Worm (Caenorhabditis elegans) whole organism, L4 larva: Measurements from ENCODE around the gene R07E5.17.

Source experiments
- D1046.2 ChIP-seq: fragments of 200-800 bp; sonication (Bioruptor generic); IDR thresholded peaks from 2 replicates; pipeline ENCODE4 v1.3.6; 2022; ENCODE audit warnings: missing genetic modification characterization, missing compliant biosample characterization
- F37D6.2 ChIP-seq: sonication (generic microtip); optimal IDR thresholded peaks from 2 replicates; lab custom pipeline; 2016; ENCODE audit warnings: mild to moderate bottlenecking, missing genetic modification characterization, missing compliant biosample characterization
- F44E2.7 ChIP-seq: fragments of 200-800 bp; sonication (Bioruptor generic); IDR thresholded peaks from 2 replicates; pipeline ENCODE4 v2.1.2; 2022; ENCODE audit warnings: missing genetic modification characterization, missing compliant biosample characterization
- T26A8.4 ChIP-seq: fragments of 200-800 bp; sonication (Bioruptor generic); IDR thresholded peaks from 2 replicates; pipeline ENCODE4 v1.3.6; 2022; ENCODE audit warnings: missing genetic modification characterization, missing compliant biosample characterization
- Y48G9A.11 ChIP-seq: fragments of 200-800 bp; sonication (Bioruptor generic); IDR thresholded peaks from 2 replicates; pipeline ENCODE4 v1.3.6; 2022; ENCODE audit warnings: missing genetic modification reagents, missing genetic modification characterization, missing compliant biosample characterization
- Y5F2A.4 ChIP-seq: fragments of 200-800 bp; sonication (Bioruptor generic); optimal IDR thresholded peaks from 2 replicates; lab custom pipeline; 2018; ENCODE audit warnings: mild to moderate bottlenecking, missing genetic modification characterization, missing compliant biosample characterization
- aha-1 ChIP-seq: fragments of 150-350 bp; peaks from one replicate; lab custom pipeline; 2014; ENCODE audit warnings: missing biosample characterization, missing genetic modification characterization
- ceh-28 ChIP-seq: fragments of 150-350 bp; optimal IDR thresholded peaks from 2 replicates; lab custom pipeline; 2014; ENCODE audit warnings: missing biosample characterization, missing genetic modification reagents, missing genetic modification characterization
- ceh-32 ChIP-seq: sonication (generic microtip); optimal IDR thresholded peaks from 2 replicates; lab custom pipeline; 2016; ENCODE audit warnings: mild to moderate bottlenecking, missing genetic modification characterization, missing compliant biosample characterization; ENCODE audit not compliant: poor library complexity
- ceh-44 ChIP-seq: fragments of 200-800 bp; sonication (Bioruptor generic); IDR thresholded peaks from 2 replicates; pipeline ENCODE4 v1.3.6; 2022; ENCODE audit warnings: missing genetic modification reagents, missing genetic modification characterization, missing compliant biosample characterization
- ctbp-1 ChIP-seq: fragments of 200-800 bp; sonication (Bioruptor generic); IDR thresholded peaks from 2 replicates; pipeline ENCODE4 v1.3.6; 2022; ENCODE audit warnings: missing genetic modification reagents, missing genetic modification characterization, missing compliant biosample characterization
- daf-16 ChIP-seq, 3 experiments: sonication (generic microtip); optimal IDR thresholded peaks; 2 replicates each; lab custom pipeline; 2016 to 2017; ENCODE audit warnings: missing genetic modification characterization in 3 of 3, missing genetic modification reagents in 3 of 3, mild to moderate bottlenecking in 2 of 3, missing compliant biosample characterization in 2 of 3, missing biosample characterization in 1 of 3, moderate library complexity in 1 of 3
- dmd-8 ChIP-seq: fragments of 200-800 bp; sonication (Bioruptor generic); IDR thresholded peaks from 2 replicates; pipeline ENCODE4 v1.3.6; 2022; ENCODE audit warnings: missing genetic modification characterization, missing compliant biosample characterization
- egl-27 ChIP-seq: sonication (generic microtip); optimal IDR thresholded peaks from 3 replicates; lab custom pipeline; 2017; ENCODE audit warnings: missing biosample characterization, missing genetic modification reagents, missing genetic modification characterization
- hif-1 ChIP-seq, 2 experiments: sonication (generic microtip); optimal IDR thresholded peaks; 2 replicates each; lab custom pipeline; 2016 to 2017; ENCODE audit warnings: missing compliant biosample characterization in 2 of 2, missing genetic modification characterization in 2 of 2, missing genetic modification reagents in 2 of 2, missing genotype in 2 of 2, mild to moderate bottlenecking in 1 of 2
- hlh-30 ChIP-seq: sonication (generic microtip); optimal IDR thresholded peaks from 2 replicates; lab custom pipeline; 2017; ENCODE audit warnings: antibody characterized with exemption, mild to moderate bottlenecking, missing genetic modification characterization, missing compliant biosample characterization; ENCODE audit not compliant: insufficient read depth
- hmg-1.1 ChIP-seq: fragments of 200-800 bp; sonication (Bioruptor generic); IDR thresholded peaks from 2 replicates; pipeline ENCODE4 v1.3.6; 2022; ENCODE audit warnings: missing genetic modification reagents, missing genetic modification characterization, missing compliant biosample characterization
- jun-1 ChIP-seq: fragments of 150-350 bp; optimal IDR thresholded peaks from 2 replicates; lab custom pipeline; 2014; ENCODE audit warnings: missing biosample characterization, missing genetic modification reagents, missing genetic modification characterization
- lin-13 ChIP-seq: fragments of 150-350 bp; optimal IDR thresholded peaks from 2 replicates; lab custom pipeline; 2014; ENCODE audit warnings: missing biosample characterization, missing genetic modification reagents, missing genetic modification characterization
- lir-3 ChIP-seq: sonication (generic microtip); optimal IDR thresholded peaks from 2 replicates; lab custom pipeline; 2016; ENCODE audit warnings: mild to moderate bottlenecking, missing genetic modification characterization, missing compliant biosample characterization
- madf-5 ChIP-seq, 2 experiments: fragments of 200-800 bp; sonication (Bioruptor generic); IDR thresholded peaks; 2 replicates each; pipeline ENCODE4 v1.3.6; 2022; ENCODE audit warnings: missing compliant biosample characterization in 2 of 2, missing genetic modification characterization in 2 of 2
- mxl-2 ChIP-seq: fragments of 200-800 bp; sonication (Bioruptor generic); conservative IDR thresholded peaks from 2 replicates; pipeline ENCODE4 v1.3.6; 2022; ENCODE audit warnings: missing genetic modification reagents, missing genetic modification characterization, missing compliant biosample characterization
- mxl-3 ChIP-seq: fragments of 200-800 bp; sonication (Bioruptor generic); optimal IDR thresholded peaks from 2 replicates; lab custom pipeline; 2018; ENCODE audit warnings: mild to moderate bottlenecking, missing genetic modification characterization, missing compliant biosample characterization
- nhr-76 ChIP-seq: fragments of 150-350 bp; optimal IDR thresholded peaks from 2 replicates; lab custom pipeline; 2014; ENCODE audit warnings: missing biosample characterization, missing genetic modification characterization
- pqm-1 ChIP-seq: sonication (generic microtip); optimal IDR thresholded peaks from 2 replicates; lab custom pipeline; 2017; ENCODE audit warnings: missing biosample characterization, missing genetic modification characterization
- sdz-12 ChIP-seq: fragments of 200-800 bp; sonication (Bioruptor generic); optimal IDR thresholded peaks from 2 replicates; lab custom pipeline; 2018; ENCODE audit warnings: mild to moderate bottlenecking, missing genetic modification characterization, missing compliant biosample characterization
- snpc-1.2 ChIP-seq: fragments of 200-800 bp; sonication (Bioruptor generic); IDR thresholded peaks from 2 replicates; pipeline ENCODE4 v1.3.6; 2022; ENCODE audit warnings: missing genetic modification reagents, missing genetic modification characterization, missing compliant biosample characterization
- snpc-4 ChIP-seq: fragments of 150-350 bp; optimal IDR thresholded peaks from 2 replicates; lab custom pipeline; 2014; ENCODE audit warnings: missing biosample characterization, missing genetic modification characterization
- tra-1 ChIP-seq: fragments of 200-800 bp; sonication (Bioruptor generic); IDR thresholded peaks from 2 replicates; pipeline ENCODE4 v1.3.6; 2022; ENCODE audit warnings: missing genetic modification reagents, missing genetic modification characterization, missing compliant biosample characterization
- unc-62 ChIP-seq, 3 experiments: fragments of 150-350 bp in 1 of 3; sonication (generic microtip); optimal IDR thresholded peaks in 2 of 3; peaks in 1 of 3; 1 replicate in 1 of 3; 2 replicates in 2 of 3; lab custom pipeline; 2014 to 2017; ENCODE audit warnings: missing biosample characterization in 3 of 3, missing genetic modification characterization in 3 of 3, missing genetic modification reagents in 3 of 3, missing genotype in 1 of 3
- zag-1 ChIP-seq: fragments of 150-350 bp; optimal IDR thresholded peaks from 2 replicates; lab custom pipeline; 2014; ENCODE audit warnings: missing biosample characterization, missing genetic modification characterization
- zfp-2 ChIP-seq: sonication (generic microtip); optimal IDR thresholded peaks from 2 replicates; lab custom pipeline; 2016; ENCODE audit warnings: mild to moderate bottlenecking, missing genetic modification characterization, missing compliant biosample characterization
- zip-11 ChIP-seq: fragments of 200-800 bp; sonication (Bioruptor generic); IDR thresholded peaks from 2 replicates; pipeline ENCODE4 v1.3.6; 2022; ENCODE audit warnings: missing genetic modification characterization, missing compliant biosample characterization

The R07E5.17 gene

ce11 chrIII:4362332-4362731, 41.9 kb downstream of the R07E5.17 start (continued):
- TF ChIP-seq hif-1 (tag; optimal IDR thresholded peaks at IDR 0.05; lab: Kevin White, UChicago) (peak in 1 of 2 experiments; percentile 1), hmg-1.1 (GFP tag; lab: Robert Waterston, UW) (0 out of 2 replicates have a peak, but pooled peaks have one; percentile 36), lir-3 (peak; percentile 22), hlh-30 (tag; lab: Kevin White, UChicago) (peak; percentile 19), F44E2.7 (GFP tag; lab: Robert Waterston, UW) (0 out of 2 replicates have a peak, but pooled peaks have one; percentile 34), jun-1 (tag; lab: Kevin White, UChicago) (no peak), unc-62 (GFP tag; optimal IDR thresholded peaks at IDR 0.05 in 1 of 2; lab: Kevin White, UChicago) (peak in 1 of 2 experiments; percentile 52), unc-62 (tag; optimal IDR thresholded peaks at IDR 0.05; lab: Kevin White, UChicago) (no peak), ctbp-1 (GFP tag; lab: Robert Waterston, UW) (0 out of 2 replicates have a peak, but pooled peaks have one; percentile 30)

ce11 chrIII:4359900-4360299, 44.3 kb downstream of the R07E5.17 start:
- no peak for TF ChIP-seq sdz-12
- no peak for TF ChIP-seq egl-27
- no peak for TF ChIP-seq T26A8.4 (GFP tag; lab: Robert Waterston, UW)
- TF ChIP-seq dmd-8 (GFP tag; lab: Robert Waterston, UW) = no peak
- no peak for TF ChIP-seq tra-1 (GFP tag; lab: Robert Waterston, UW)
- no peak for TF ChIP-seq Y5F2A.4 (GFP tag; lab: Kevin White, UChicago)
- no peak for TF ChIP-seq snpc-4 (tag; lab: Kevin White, UChicago)
- TF ChIP-seq hlh-30 (tag; lab: Kevin White, UChicago) = no peak
- no peak for TF ChIP-seq zip-11 (GFP tag; lab: Robert Waterston, UW)
- TF ChIP-seq daf-16 (GFP tag; optimal IDR thresholded peaks at IDR 0.05; lab: Kevin White, UChicago) = no peak
- TF ChIP-seq daf-16 (tag; optimal IDR thresholded peaks at IDR 0.05; lab: Kevin White, UChicago) = no peak
- no peak for TF ChIP-seq ceh-32
- TF ChIP-seq lin-13 (GFP tag; lab: Kevin White, UChicago) = no peak
- TF ChIP-seq madf-5 (GFP tag; IDR thresholded peaks at IDR 0.05; lab: Robert Waterston, UW) = no peak
- TF ChIP-seq F37D6.2 (tag; lab: Kevin White, UChicago) = no peak
- no peak for TF ChIP-seq zfp-2 (tag; lab: Kevin White, UChicago)

ce11 chrIII:4359208-4359607, 45.0 kb downstream of the R07E5.17 start:
- no peak for TF ChIP-seq ceh-28 (tag; lab: Kevin White, UChicago)
- no peak for TF ChIP-seq D1046.2 (GFP tag; lab: Robert Waterston, UW)
- peak; percentile 70 for TF ChIP-seq aha-1
- TF ChIP-seq unc-62 (GFP tag; optimal IDR thresholded peaks at IDR 0.05 in 1 of 2; lab: Kevin White, UChicago) = peak in 1 of 2 experiments; percentile 42
- no peak for TF ChIP-seq unc-62 (tag; optimal IDR thresholded peaks at IDR 0.05; lab: Kevin White, UChicago)

- TF ChIP-seq nhr-76 = no peak
- TF ChIP-seq zag-1 (tag; lab: Kevin White, UChicago) = no peak
Measured at ce11 chrIII:4358345-4358744, 45.9 kb downstream of the R07E5.17 start.

ce11 chrIII:4357438-4357837, 46.8 kb downstream of the R07E5.17 start:
- TF ChIP-seq D1046.2 (GFP tag; lab: Robert Waterston, UW) (no peak), pqm-1 (tag; lab: Kevin White, UChicago) (peak; percentile 72), mxl-2 (GFP tag; lab: Robert Waterston, UW) (no peak), snpc-1.2 (GFP tag; lab: Robert Waterston, UW) (no peak), ceh-44 (GFP tag; lab: Robert Waterston, UW) (no peak), Y48G9A.11 (GFP tag; lab: Robert Waterston, UW) (no peak), mxl-3 (GFP tag; lab: Kevin White, UChicago) (peak; percentile 14)
